Worm (Caenorhabditis elegans): ENCODE results near the gene mrps-25.

Gene mrps-25

DNA sequence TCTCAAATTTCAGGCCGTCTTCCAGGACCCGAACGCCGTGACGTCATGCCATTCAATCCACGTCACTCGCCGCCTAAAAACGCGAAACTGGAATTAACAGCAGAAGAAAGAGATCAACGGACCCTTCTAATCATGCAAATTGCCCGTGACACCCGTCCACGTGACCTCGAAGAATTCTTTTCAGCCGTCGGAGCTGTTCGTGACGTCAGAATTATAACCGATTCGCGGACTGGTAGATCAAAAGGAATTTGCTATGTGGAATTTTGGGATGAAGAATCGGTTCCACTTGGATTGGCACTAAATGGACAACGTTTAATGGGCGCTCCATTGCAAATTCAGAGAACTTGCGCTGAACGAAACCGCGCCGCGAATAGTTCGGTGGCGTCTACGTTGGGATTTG is 41.3 kb upstream of the mrps-25 start:
- TF ChIP-seq lin-15B (tag; optimal IDR thresholded peaks at IDR 0.05) = no peak
- no peak for TF ChIP-seq efl-1 (optimal IDR thresholded peaks at IDR 0.05)
- peak in 1 of 2 experiments; percentile 26 for TF ChIP-seq efl-1 (GFP tag; optimal IDR thresholded peaks at IDR 0.05 in 1 of 2)

ce11 chrIV:1019801-1020200 is 36.9 kb upstream of the mrps-25 start:
- TF ChIP-seq nhr-84 (tag; optimal IDR thresholded peaks at IDR 0.05) (no peak), ama-1 (optimal IDR thresholded peaks at IDR 0.05) (no peak), nhr-85 (tag) (peak; percentile 50), aha-1 (tag; optimal IDR thresholded peaks at IDR 0.05) (no peak), unc-62 (GFP tag; optimal IDR thresholded peaks at IDR 0.05) (no peak), fkh-8 (tag; optimal IDR thresholded peaks at IDR 0.05) (no peak)

- TF ChIP-seq vab-15 (tag; optimal IDR thresholded peaks at IDR 0.05) = no peak
- no peak for TF ChIP-seq Y116A8C.19 (tag; optimal IDR thresholded peaks at IDR 0.05; ENCODE audit: borderline replicate concordance)
- TF ChIP-seq fkh-10 (GFP tag; optimal IDR thresholded peaks at IDR 0.05) = no peak
- no peak for TF ChIP-seq mab-9 (GFP tag; IDR thresholded peaks at IDR 0.05)
- no peak for TF ChIP-seq efl-1 (optimal IDR thresholded peaks at IDR 0.05)
- TF ChIP-seq efl-1 (GFP tag; optimal IDR thresholded peaks at IDR 0.05 in 1 of 2) = no peak
- no peak for TF ChIP-seq lin-39 (tag; optimal IDR thresholded peaks at IDR 0.05)
- TF ChIP-seq F16B12.6 (tag; optimal IDR thresholded peaks at IDR 0.05) = no peak
- no peak for TF ChIP-seq mep-1 (tag; optimal IDR thresholded peaks at IDR 0.05)
- no peak for TF ChIP-seq snu-23 (GFP tag; optimal IDR thresholded peaks at IDR 0.05)
- no peak for TF ChIP-seq rnt-1 (tag; optimal IDR thresholded peaks at IDR 0.05)
- no peak for TF ChIP-seq C04F5.9 (tag; optimal IDR thresholded peaks at IDR 0.05)
- no peak for TF ChIP-seq nhr-28 (tag; optimal IDR thresholded peaks at IDR 0.05)
Measured at ce11 chrIV:1029939-1030338, 26.8 kb upstream of the mrps-25 start, which contains the start of gene abhd-14. TSS of gene abhd-14 (minus strand) at chrIV:1030039.

ce11 chrIV:1035108-1035507 is 21.6 kb upstream of the mrps-25 start:
- TF ChIP-seq fkh-10 (GFP tag; optimal IDR thresholded peaks at IDR 0.05) (no peak), blmp-1 (tag; optimal IDR thresholded peaks at IDR 0.05) (peak; percentile 26), skn-1 (tag; optimal IDR thresholded peaks at IDR 0.05) (peak; percentile 16), ceh-90 (tag; optimal IDR thresholded peaks at IDR 0.05) (no peak), tlp-1 (tag; optimal IDR thresholded peaks at IDR 0.05) (no peak), efl-1 (optimal IDR thresholded peaks at IDR 0.05) (no peak), efl-1 (GFP tag; optimal IDR thresholded peaks at IDR 0.05 in 1 of 2) (peak in 1 of 2 experiments; percentile 90), hpl-2 (GFP tag; optimal IDR thresholded peaks at IDR 0.05) (no peak), tbx-2 (tag; optimal IDR thresholded peaks at IDR 0.05) (no peak), unc-130 (tag; optimal IDR thresholded peaks at IDR 0.05) (peak; percentile 4), zip-4 (GFP tag; optimal IDR thresholded peaks at IDR 0.05) (no peak), ama-1 (optimal IDR thresholded peaks at IDR 0.05) (no peak), isw-1 (GFP tag; IDR thresholded peaks at IDR 0.05) (no peak), lin-35 (GFP tag; optimal IDR thresholded peaks at IDR 0.05) (peak in 1 of 2 experiments; percentile 51), dpl-1 (GFP tag; optimal IDR thresholded peaks at IDR 0.05) (peak in 1 of 3 experiments; percentile 4), ces-1 (GFP tag; optimal IDR thresholded peaks at IDR 0.05) (no peak), elt-3 (tag; optimal IDR thresholded peaks at IDR 0.05) (peak in 3 of 6 experiments; percentile 10 to 68 (median 46)), nhr-77 (tag; optimal IDR thresholded peaks at IDR 0.05) (no peak), nhr-20 (tag; optimal IDR thresholded peaks at IDR 0.05) (peak; percentile 3), elt-2 (tag; optimal IDR thresholded peaks at IDR 0.05) (peak; percentile 31), efl-3 (GFP tag; optimal IDR thresholded peaks at IDR 0.05) (no peak), nhr-11 (tag; optimal IDR thresholded peaks at IDR 0.05) (no peak), unc-62 (GFP tag; optimal IDR thresholded peaks at IDR 0.05) (no peak)
